Worm (Caenorhabditis elegans) whole organism, L4/young adult: ENCODE data around the gene toe-1.

Experiments
- dao-5 ChIP-seq: sonication (generic microtip); optimal IDR thresholded peaks from 2 replicates; lab custom pipeline; 2016; ENCODE audit warnings: missing genotype, missing genetic modification characterization, moderate library complexity, missing compliant biosample characterization
- him-1 ChIP-seq: sonication (generic microtip); optimal IDR thresholded peaks from 2 replicates; lab custom pipeline; 2016; ENCODE audit warnings: missing genotype, missing genetic modification reagents, missing genetic modification characterization, missing compliant biosample characterization

- no peak for TF ChIP-seq him-1
- no peak for TF ChIP-seq dao-5 (tag; lab: Kevin White, UChicago)
Measured at ce11 chrII:4394438-4394837, 30.5 kb upstream of the toe-1 start.
